Fruit fly (Drosophila melanogaster) whole organism, adult: ENCODE results near the gene dah.
A peak's percentile ranks its signal among the peaks of the same experiment; 100 is the strongest.

ENCODE experiments used
- CG11617 ChIP-seq: fragments of 200-800 bp; sonication (Bioruptor generic); optimal IDR thresholded peaks from 2 replicates; lab custom pipeline; 2017; ENCODE audit warnings: mild to moderate bottlenecking, missing biosample characterization, missing genetic modification reagents, missing genetic modification characterization
- CG12768 ChIP-seq: fragments of 200-800 bp; sonication (Bioruptor generic); optimal IDR thresholded peaks from 2 replicates; lab custom pipeline; 2017; ENCODE audit warnings: missing biosample characterization, missing genetic modification characterization, mild to moderate bottlenecking, moderate library complexity, missing genetic modification reagents
- CG1620 ChIP-seq: fragments of 200-800 bp; sonication (Bioruptor generic); optimal IDR thresholded peaks from 2 replicates; lab custom pipeline; 2016; ENCODE audit warnings: missing biosample characterization, missing genetic modification characterization
- CG7101 ChIP-seq: fragments of 200-800 bp; sonication (Bioruptor generic); optimal IDR thresholded peaks from 2 replicates; lab custom pipeline; 2018; ENCODE audit warnings: missing biosample characterization, mild to moderate bottlenecking, missing genetic modification characterization, moderate library complexity
- Hr96 ChIP-seq: fragments of 200-800 bp; sonication (Bioruptor generic); optimal IDR thresholded peaks from 2 replicates; lab custom pipeline; 2016; ENCODE audit warnings: missing biosample characterization, missing genetic modification characterization
- bab1 ChIP-seq: fragments of 200-800 bp; sonication (Bioruptor generic); optimal IDR thresholded peaks from 3 replicates; lab custom pipeline; 2019; ENCODE audit warnings: missing biosample characterization, mild to moderate bottlenecking, missing genetic modification characterization, moderate library complexity
- cnc ChIP-seq, 2 experiments: fragments of >200 bp; optimal IDR thresholded peaks; 2 replicates each; lab custom pipeline; 2017
- ovo ChIP-seq: fragments of 200-800 bp; sonication (Bioruptor generic); optimal IDR thresholded peaks from 2 replicates; lab custom pipeline; 2016; ENCODE audit warnings: missing biosample characterization, missing genetic modification characterization

DNA sequence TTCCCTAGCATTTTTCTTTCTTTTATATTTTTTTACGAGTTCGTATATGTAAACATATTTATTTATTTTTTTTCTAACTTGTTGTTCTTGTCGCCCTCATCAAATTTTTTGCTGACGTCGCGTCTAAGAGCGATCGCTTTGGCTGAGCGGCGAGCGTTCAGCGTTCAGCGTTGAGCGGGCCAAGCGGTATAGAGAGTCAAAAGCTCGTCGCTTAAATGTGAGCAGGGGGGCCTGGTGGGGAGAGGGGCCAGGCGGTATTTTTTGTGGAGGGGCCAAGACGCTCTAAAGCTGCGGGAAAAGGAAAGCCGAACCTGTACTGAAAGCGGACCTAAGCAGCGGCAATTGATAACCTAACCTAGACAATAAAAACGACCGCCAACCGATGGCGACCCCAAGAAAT is 27.0 kb upstream of the dah start:
- TF ChIP-seq CG11617 (no peak), cnc (optimal IDR thresholded peaks at IDR 0.05; lab: Kevin White, UChicago) (no peak), CG1620 (GFP tag; lab: Kevin White, UChicago) (no peak), CG7101 (tag; lab: Kevin White, UChicago) (peak; percentile 32), ovo (GFP tag; lab: Kevin White, UChicago) (no peak), CG12768 (peak; percentile 29), bab1 (GFP tag; lab: Kevin White, UChicago) (no peak), Hr96 (GFP tag; lab: Kevin White, UChicago) (no peak)
